Fruit fly (Drosophila melanogaster): ENCODE results near the gene tin.

Gene tin

dm6 chr3R:21376331-21376761, 2.4 kb upstream of the tin start:
- TF ChIP-seq Hr78 (GFP tag; optimal IDR thresholded peaks at IDR 0.05) (no peak), dsf (GFP tag; optimal IDR thresholded peaks at IDR 0.05; ENCODE audit: borderline replicate concordance) (no peak), Sp1 (GFP tag; optimal IDR thresholded peaks at IDR 0.05) (peak; percentile 34), GATAd (GFP tag; optimal IDR thresholded peaks at IDR 0.05) (no peak), psq (GFP tag; optimal IDR thresholded peaks at IDR 0.05) (peak; percentile 19), usp (GFP tag; optimal IDR thresholded peaks at IDR 0.05) (no peak), Mio (GFP tag; optimal IDR thresholded peaks at IDR 0.05) (no peak), pan (optimal IDR thresholded peaks at IDR 0.05) (no peak), Hr83 (GFP tag; optimal IDR thresholded peaks at IDR 0.05; ENCODE audit: poor library complexity, severe bottlenecking) (peak; percentile 76), foxo (GFP tag; optimal IDR thresholded peaks at IDR 0.05) (peak in 1 of 2 experiments; percentile 22), brk (GFP tag; optimal IDR thresholded peaks at IDR 0.05) (peak; percentile 42), dl (GFP tag; optimal IDR thresholded peaks at IDR 0.05; ENCODE audit: insufficient read depth in 1 of 2, partially characterized antibody in 2 of 2) (peak; percentile 31 to 47), Jra (GFP tag; optimal IDR thresholded peaks at IDR 0.05) (no peak), CG9705 (GFP tag; optimal IDR thresholded peaks at IDR 0.05) (no peak), Myc (optimal IDR thresholded peaks at IDR 0.05) (peak; percentile 31), rgr (GFP tag; optimal IDR thresholded peaks at IDR 0.05) (peak; percentile 22), Rel (GFP tag; optimal IDR thresholded peaks at IDR 0.05) (no peak), Rel (tag; optimal IDR thresholded peaks at IDR 0.05) (peak; percentile 14), woc (GFP tag; optimal IDR thresholded peaks at IDR 0.05) (no peak), ey (GFP tag; optimal IDR thresholded peaks at IDR 0.05) (no peak), Vsx2 (GFP tag; optimal IDR thresholded peaks at IDR 0.05; ENCODE audit: partially characterized antibody) (no peak), OdsH (GFP tag; optimal IDR thresholded peaks at IDR 0.05) (no peak), Hnf4 (GFP tag; optimal IDR thresholded peaks at IDR 0.05) (peak; percentile 25), CrebA (GFP tag; optimal IDR thresholded peaks at IDR 0.05; ENCODE audit: borderline replicate concordance) (no peak), fru (GFP tag; optimal IDR thresholded peaks at IDR 0.05) (no peak), lola (GFP tag; optimal IDR thresholded peaks at IDR 0.05) (no peak), dmrt93B (GFP tag; optimal IDR thresholded peaks at IDR 0.05) (no peak), sv (GFP tag; optimal IDR thresholded peaks at IDR 0.05) (no peak), sage (GFP tag; optimal IDR thresholded peaks at IDR 0.05) (no peak), CG32264 (GFP tag; optimal IDR thresholded peaks at IDR 0.05) (peak; percentile 2), jim (GFP tag; optimal IDR thresholded peaks at IDR 0.05) (no peak), h (GFP tag; optimal IDR thresholded peaks at IDR 0.05) (peak; percentile 97), HLH106 (tag; optimal IDR thresholded peaks at IDR 0.05) (no peak), br (GFP tag; optimal IDR thresholded peaks at IDR 0.05) (no peak), tai (GFP tag; optimal IDR thresholded peaks at IDR 0.05) (no peak), Abd-B (GFP tag; optimal IDR thresholded peaks at IDR 0.05) (no peak), Dif (GFP tag; optimal IDR thresholded peaks at IDR 0.05; ENCODE audit: partially characterized antibody) (peak; percentile 70), N (GFP tag; optimal IDR thresholded peaks at IDR 0.05) (no peak), Dfd (GFP tag; optimal IDR thresholded peaks at IDR 0.05) (no peak)

DNA sequence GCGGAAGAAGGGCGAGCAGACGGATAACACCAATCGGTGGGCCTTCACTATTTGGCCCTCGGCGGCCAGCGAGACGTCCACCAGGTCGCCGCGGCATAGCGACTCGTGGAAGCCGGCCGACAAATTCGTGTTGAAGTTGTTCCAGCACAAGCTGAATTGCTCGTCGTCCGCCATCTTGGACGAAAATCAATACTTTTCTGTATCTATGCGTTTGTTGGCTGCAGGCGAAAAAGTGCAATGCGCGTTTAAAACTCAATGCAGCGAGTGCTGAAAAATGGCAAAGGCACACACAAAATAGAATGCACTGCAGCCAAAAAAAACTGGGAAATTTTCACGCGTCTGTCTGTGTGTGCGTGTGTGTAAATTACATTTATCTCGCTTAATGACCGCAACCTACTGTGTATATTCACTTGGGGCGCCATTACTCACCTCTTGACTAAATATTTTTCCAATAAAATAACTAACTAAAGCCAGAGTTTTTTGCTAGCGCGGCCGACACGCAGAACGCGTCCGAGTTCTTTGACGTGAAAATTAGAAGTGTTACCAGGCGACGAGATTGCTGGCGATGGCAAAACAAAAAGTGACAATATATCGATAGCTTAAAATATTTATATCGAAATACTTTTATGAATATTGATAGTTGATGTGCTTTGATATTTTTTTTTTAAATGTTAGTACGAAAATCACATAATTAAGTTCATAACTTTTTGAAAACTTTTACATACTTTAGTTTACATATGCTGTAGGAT, 1.7 kb upstream of the tin start:
- TF ChIP-seq woc (GFP tag; optimal IDR thresholded peaks at IDR 0.05) (peak; percentile 56), Sp1 (GFP tag; optimal IDR thresholded peaks at IDR 0.05) (peak; percentile 42), Dfd (GFP tag; optimal IDR thresholded peaks at IDR 0.05) (no peak), br (GFP tag; optimal IDR thresholded peaks at IDR 0.05) (peak; percentile 12), rgr (GFP tag; optimal IDR thresholded peaks at IDR 0.05) (peak; percentile 13), brk (GFP tag; optimal IDR thresholded peaks at IDR 0.05) (peak; percentile 22), Abd-B (GFP tag; optimal IDR thresholded peaks at IDR 0.05) (no peak), Hnf4 (GFP tag; optimal IDR thresholded peaks at IDR 0.05) (no peak), h (GFP tag; optimal IDR thresholded peaks at IDR 0.05) (peak; percentile 34), Vsx2 (GFP tag; optimal IDR thresholded peaks at IDR 0.05; ENCODE audit: partially characterized antibody) (peak; percentile 62), lola (GFP tag; optimal IDR thresholded peaks at IDR 0.05) (no peak), Hr83 (GFP tag; optimal IDR thresholded peaks at IDR 0.05; ENCODE audit: poor library complexity, severe bottlenecking) (peak; percentile 12), Dif (GFP tag; optimal IDR thresholded peaks at IDR 0.05; ENCODE audit: partially characterized antibody) (peak; percentile 12), OdsH (GFP tag; optimal IDR thresholded peaks at IDR 0.05) (peak; percentile 0)

All from whole organism, wandering third instar larva.